Fruit fly (Drosophila melanogaster): Measurements from ENCODE around the gene CG17917.

CG17917 gene

dm6 chr3R:6353624-6354352 is 12.0 kb downstream of the CG17917 start:
- no peak for TF ChIP-seq EcR (GFP tag; optimal IDR thresholded peaks at IDR 0.05)
- no peak for TF ChIP-seq pan (optimal IDR thresholded peaks at IDR 0.05)
- no peak for TF ChIP-seq CG8478 (optimal IDR thresholded peaks at IDR 0.05)
- TF ChIP-seq Dll (optimal IDR thresholded peaks at IDR 0.05): no peak
- no peak for TF ChIP-seq usp (GFP tag; optimal IDR thresholded peaks at IDR 0.05)
- TF ChIP-seq psq (optimal IDR thresholded peaks at IDR 0.05): no peak

- TF ChIP-seq CG8478 (optimal IDR thresholded peaks at IDR 0.05) (no peak), psq (optimal IDR thresholded peaks at IDR 0.05) (no peak), pan (optimal IDR thresholded peaks at IDR 0.05) (no peak), Dll (optimal IDR thresholded peaks at IDR 0.05) (no peak), EcR (GFP tag; optimal IDR thresholded peaks at IDR 0.05) (no peak), usp (GFP tag; optimal IDR thresholded peaks at IDR 0.05) (no peak)
Observed at dm6 chr3R:6354408-6354807, 12.6 kb downstream of the CG17917 start.

dm6 chr3R:6368100-6368499 is 26.3 kb downstream of the CG17917 start, which contains the start of gene CG42724:
Gene CG42724, minus strand, starts transcription at chr3R:6368288.
- TF ChIP-seq CG8478 (optimal IDR thresholded peaks at IDR 0.05) (no peak), usp (GFP tag; optimal IDR thresholded peaks at IDR 0.05) (no peak), Dll (optimal IDR thresholded peaks at IDR 0.05) (no peak), EcR (GFP tag; optimal IDR thresholded peaks at IDR 0.05) (no peak), pan (optimal IDR thresholded peaks at IDR 0.05) (no peak), psq (optimal IDR thresholded peaks at IDR 0.05) (no peak)

- TF ChIP-seq psq (optimal IDR thresholded peaks at IDR 0.05) (no peak), CG8478 (optimal IDR thresholded peaks at IDR 0.05) (no peak)
Observed at dm6 chr3R:6368550-6369238, 26.9 kb downstream of the CG17917 start, which contains the start of gene CG10286. Gene CG10286, plus strand, starts transcription at chr3R:6368965.

- TF ChIP-seq CG8478 (optimal IDR thresholded peaks at IDR 0.05) (no peak), EcR (GFP tag; optimal IDR thresholded peaks at IDR 0.05) (no peak), psq (optimal IDR thresholded peaks at IDR 0.05) (no peak), usp (GFP tag; optimal IDR thresholded peaks at IDR 0.05) (no peak), Dll (optimal IDR thresholded peaks at IDR 0.05) (no peak), pan (optimal IDR thresholded peaks at IDR 0.05) (no peak)
Observed at dm6 chr3R:6373512-6374306, 31.9 kb downstream of the CG17917 start.

- TF ChIP-seq CG8478 (optimal IDR thresholded peaks at IDR 0.05): no peak
- TF ChIP-seq EcR (GFP tag; optimal IDR thresholded peaks at IDR 0.05): no peak
- no peak for TF ChIP-seq psq (optimal IDR thresholded peaks at IDR 0.05)
- no peak for TF ChIP-seq pan (optimal IDR thresholded peaks at IDR 0.05)
- no peak for TF ChIP-seq Dll (optimal IDR thresholded peaks at IDR 0.05)
- TF ChIP-seq usp (GFP tag; optimal IDR thresholded peaks at IDR 0.05): no peak
Observed at dm6 chr3R:6374307-6374574, 32.5 kb downstream of the CG17917 start, which contains the start of gene CG42564. Gene CG42564, plus strand, starts transcription at chr3R:6374475.

dm6 chr3R:6375944-6376343 is 34.2 kb downstream of the CG17917 start, which contains the start of gene CRAT:
Gene CRAT, minus strand, starts transcription at chr3R:6376044.
- TF ChIP-seq usp (GFP tag; optimal IDR thresholded peaks at IDR 0.05) (no peak), EcR (GFP tag; optimal IDR thresholded peaks at IDR 0.05) (no peak), pan (optimal IDR thresholded peaks at IDR 0.05) (no peak), psq (optimal IDR thresholded peaks at IDR 0.05) (no peak), CG8478 (optimal IDR thresholded peaks at IDR 0.05) (no peak), Dll (optimal IDR thresholded peaks at IDR 0.05) (no peak)

- TF ChIP-seq Dll (optimal IDR thresholded peaks at IDR 0.05) (no peak), psq (optimal IDR thresholded peaks at IDR 0.05) (no peak), pan (optimal IDR thresholded peaks at IDR 0.05) (no peak), EcR (GFP tag; optimal IDR thresholded peaks at IDR 0.05) (no peak), CG8478 (optimal IDR thresholded peaks at IDR 0.05) (no peak), usp (GFP tag; optimal IDR thresholded peaks at IDR 0.05) (no peak)
Observed at dm6 chr3R:6377497-6377896, 35.7 kb downstream of the CG17917 start, which contains the start of gene CG42537. Gene CG42537, plus strand, starts transcription at chr3R:6377797.

- TF ChIP-seq Dll (optimal IDR thresholded peaks at IDR 0.05) (no peak), usp (GFP tag; optimal IDR thresholded peaks at IDR 0.05) (no peak)
Observed at dm6 chr3R:6380129-6380528, 38.4 kb downstream of the CG17917 start, which contains the start of the genes CG1024 and TfIIFalpha. Gene CG1024, minus strand, starts transcription at chr3R:6380328. Gene TfIIFalpha, plus strand, starts transcription at chr3R:6380467.

- no peak for TF ChIP-seq usp (GFP tag; optimal IDR thresholded peaks at IDR 0.05)
- no peak for TF ChIP-seq CG8478 (optimal IDR thresholded peaks at IDR 0.05)
- no peak for TF ChIP-seq psq (optimal IDR thresholded peaks at IDR 0.05)
- no peak for TF ChIP-seq pan (optimal IDR thresholded peaks at IDR 0.05)
- TF ChIP-seq EcR (GFP tag; optimal IDR thresholded peaks at IDR 0.05): no peak
- no peak for TF ChIP-seq Dll (optimal IDR thresholded peaks at IDR 0.05)
Observed at dm6 chr3R:6381784-6382183, 40.0 kb downstream of the CG17917 start.

dm6 chr3R:6382733-6383465 is 41.1 kb downstream of the CG17917 start, which contains the start of gene gzl:
Gene gzl, plus strand, starts transcription at chr3R:6382914.
- TF ChIP-seq psq (optimal IDR thresholded peaks at IDR 0.05) (no peak), CG8478 (optimal IDR thresholded peaks at IDR 0.05) (peak; percentile 50)
